Worm (Caenorhabditis elegans) whole organism, early embryonic: ENCODE measurements around the gene pgp-3.

ENCODE experiments used
- B0310.2 ChIP-seq: sonication (generic microtip); optimal IDR thresholded peaks from 2 replicates; lab custom pipeline; 2016; ENCODE audit warnings: mild to moderate bottlenecking, missing genetic modification characterization, missing compliant biosample characterization
- F13C5.2 ChIP-seq: sonication (generic microtip); optimal IDR thresholded peaks from 2 replicates; lab custom pipeline; 2017; ENCODE audit warnings: mild to moderate bottlenecking, missing genetic modification characterization, inconsistent platforms, missing compliant biosample characterization
- aly-1 ChIP-seq: sonication (generic microtip); optimal IDR thresholded peaks from 2 replicates; lab custom pipeline; 2016; ENCODE audit warnings: missing genetic modification characterization, missing compliant biosample characterization
- ama-1 ChIP-seq: fragments of 150-350 bp; optimal IDR thresholded peaks from 2 replicates; lab custom pipeline; 2014
- ceh-13 ChIP-seq: fragments of 200-800 bp; sonication (Bioruptor generic); optimal IDR thresholded peaks from 2 replicates; lab custom pipeline; 2018; ENCODE audit warnings: mild to moderate bottlenecking, missing genetic modification characterization, missing compliant biosample characterization
- ceh-36 ChIP-seq: sonication (generic microtip); optimal IDR thresholded peaks from 2 replicates; lab custom pipeline; 2016; ENCODE audit warnings: missing genetic modification characterization, inconsistent platforms, missing compliant biosample characterization
- ets-7 ChIP-seq: sonication (generic microtip); optimal IDR thresholded peaks from 2 replicates; lab custom pipeline; 2016; ENCODE audit warnings: missing genotype, missing genetic modification characterization, missing compliant biosample characterization
- flt-1 ChIP-seq: fragments of 200-800 bp; sonication (Bioruptor generic); IDR thresholded peaks from 2 replicates; pipeline ENCODE4 v1.3.6; 2022; ENCODE audit warnings: missing genetic modification characterization, missing compliant biosample characterization
- hmbx-1 ChIP-seq: sonication (generic microtip); optimal IDR thresholded peaks from 2 replicates; lab custom pipeline; 2016; ENCODE audit warnings: mild to moderate bottlenecking, missing genetic modification characterization, missing compliant biosample characterization
- hmg-4 ChIP-seq: fragments of 200-800 bp; sonication (Bioruptor generic); optimal IDR thresholded peaks from 2 replicates; lab custom pipeline; 2018; ENCODE audit warnings: mild to moderate bottlenecking, missing genetic modification characterization, missing compliant biosample characterization
- hnd-1 ChIP-seq: sonication (generic microtip); optimal IDR thresholded peaks from 2 replicates; lab custom pipeline; 2016; ENCODE audit warnings: missing genetic modification characterization, missing compliant biosample characterization
- pes-1 ChIP-seq: fragments of 200-800 bp; sonication (Bioruptor generic); IDR thresholded peaks from 2 replicates; pipeline ENCODE4 v1.3.6; 2022; ENCODE audit warnings: missing genetic modification reagents, missing genetic modification characterization, missing compliant biosample characterization
- scrt-1 ChIP-seq: fragments of 200-800 bp; sonication (Bioruptor generic); IDR thresholded peaks from 2 replicates; pipeline ENCODE4 v1.3.6; 2022; ENCODE audit warnings: missing genetic modification characterization, missing compliant biosample characterization
- sea-1 ChIP-seq: fragments of 200-800 bp; sonication (Bioruptor generic); conservative IDR thresholded peaks from 2 replicates; pipeline ENCODE4 v1.3.6; 2022; ENCODE audit warnings: missing genetic modification characterization, missing compliant biosample characterization
- tbx-11 ChIP-seq: fragments of 200-800 bp; sonication (Bioruptor generic); IDR thresholded peaks from 2 replicates; pipeline ENCODE4 v1.3.6; 2022; ENCODE audit warnings: missing genetic modification characterization, missing compliant biosample characterization
- tbx-37 ChIP-seq: fragments of 200-800 bp; sonication (Bioruptor generic); conservative IDR thresholded peaks from 2 replicates; pipeline ENCODE4 v1.3.6; 2022; ENCODE audit warnings: missing genetic modification reagents, missing genetic modification characterization, missing compliant biosample characterization
- tra-4 ChIP-seq: sonication (generic microtip); optimal IDR thresholded peaks from 2 replicates; lab custom pipeline; 2017; ENCODE audit warnings: missing genetic modification characterization, missing compliant biosample characterization

The pgp-3 gene

DNA sequence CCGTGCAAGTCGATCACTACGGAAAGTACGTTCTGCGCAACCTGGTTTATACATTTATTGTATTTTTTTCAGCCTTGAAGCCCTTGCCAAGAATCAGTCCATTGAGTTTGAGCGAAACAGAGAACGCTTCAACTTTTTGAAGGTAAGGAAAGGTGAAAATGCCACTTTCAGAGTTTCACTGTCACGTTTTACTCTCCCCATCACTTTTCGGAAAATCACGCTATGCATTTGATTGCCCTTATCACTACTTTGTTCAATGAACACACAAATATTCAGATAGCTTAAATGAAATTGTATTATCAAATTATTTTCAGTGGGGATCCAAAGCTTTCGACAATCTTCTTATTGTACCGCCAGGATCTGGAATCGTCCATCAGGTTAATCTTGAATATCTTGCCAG, 11.5 kb upstream of the pgp-3 start:
- no peak for TF ChIP-seq ama-1
- TF ChIP-seq tra-4 (tag; lab: Kevin White, UChicago): no peak
- no peak for TF ChIP-seq aly-1 (tag; lab: Kevin White, UChicago)
- TF ChIP-seq tbx-11 (GFP tag; lab: Robert Waterston, UW): no peak
- TF ChIP-seq hmg-4 (GFP tag; lab: Kevin White, UChicago): no peak
- no peak for TF ChIP-seq flt-1 (GFP tag; lab: Robert Waterston, UW)
- TF ChIP-seq hnd-1 (tag; lab: Kevin White, UChicago): no peak
- TF ChIP-seq pes-1: no peak
- TF ChIP-seq sea-1 (GFP tag; lab: Robert Waterston, UW): no peak
- no peak for TF ChIP-seq tbx-37
- no peak for TF ChIP-seq B0310.2 (tag; lab: Kevin White, UChicago)
- no peak for TF ChIP-seq F13C5.2 (tag; lab: Kevin White, UChicago)
- no peak for TF ChIP-seq scrt-1 (GFP tag; lab: Robert Waterston, UW)
- no peak for TF ChIP-seq ets-7
- TF ChIP-seq ceh-36: no peak
- no peak for TF ChIP-seq hmbx-1 (tag; lab: Kevin White, UChicago)

DNA sequence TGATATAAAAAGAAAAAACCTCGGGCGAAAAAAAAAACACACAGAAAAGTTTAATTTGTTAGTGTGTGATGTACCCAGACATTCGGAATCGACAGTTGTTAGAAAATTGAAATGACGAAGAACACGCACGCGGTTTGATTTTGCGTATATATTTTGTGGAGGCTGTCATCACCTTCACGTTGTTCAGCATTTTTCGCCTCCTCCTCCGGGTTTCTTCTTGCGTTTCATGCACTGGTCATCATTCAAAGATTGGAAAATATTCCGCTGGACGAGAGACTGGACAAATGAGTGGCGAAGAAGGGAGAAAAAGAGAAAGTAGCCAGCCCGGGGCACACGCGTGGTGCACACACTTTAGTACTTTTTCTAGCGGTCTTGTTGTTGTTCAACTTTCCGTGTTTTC, 7.1 kb upstream of the pgp-3 start:
- TF ChIP-seq sea-1 (GFP tag; lab: Robert Waterston, UW) (no peak), ceh-36 (no peak), B0310.2 (tag; lab: Kevin White, UChicago) (no peak), aly-1 (tag; lab: Kevin White, UChicago) (no peak), scrt-1 (GFP tag; lab: Robert Waterston, UW) (no peak), ets-7 (no peak), ceh-13 (GFP tag; lab: Kevin White, UChicago) (no peak), hmg-4 (GFP tag; lab: Kevin White, UChicago) (no peak), hmbx-1 (tag; lab: Kevin White, UChicago) (no peak), flt-1 (GFP tag; lab: Robert Waterston, UW) (no peak), tbx-37 (no peak), ama-1 (no peak), F13C5.2 (tag; lab: Kevin White, UChicago) (no peak)

DNA sequence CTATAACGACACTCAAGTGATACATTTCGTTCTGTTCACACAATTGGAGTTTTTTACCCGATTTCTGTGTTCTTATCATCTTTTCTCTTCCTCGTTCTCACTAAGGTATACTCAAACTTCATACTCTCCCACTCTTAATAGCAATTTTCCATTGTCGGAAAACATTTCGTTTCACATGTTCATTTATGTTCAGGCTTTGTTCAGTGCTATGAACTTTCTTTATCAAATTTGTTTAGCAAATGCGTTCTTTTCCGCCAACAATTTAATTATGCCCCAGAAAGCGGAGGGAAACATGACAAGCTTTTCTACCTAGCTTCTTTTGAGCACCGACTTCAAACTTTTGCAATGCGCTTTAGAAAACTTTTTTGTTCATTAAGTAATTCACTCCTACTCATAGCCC, 6.5 kb upstream of the pgp-3 start:
- no peak for TF ChIP-seq hnd-1 (tag; lab: Kevin White, UChicago)
- no peak for TF ChIP-seq ceh-13 (GFP tag; lab: Kevin White, UChicago)
- no peak for TF ChIP-seq hmbx-1 (tag; lab: Kevin White, UChicago)
- TF ChIP-seq ceh-36: no peak
- TF ChIP-seq tbx-11 (GFP tag; lab: Robert Waterston, UW): no peak
- no peak for TF ChIP-seq tbx-37
- TF ChIP-seq tra-4 (tag; lab: Kevin White, UChicago): no peak
- no peak for TF ChIP-seq B0310.2 (tag; lab: Kevin White, UChicago)
- no peak for TF ChIP-seq hmg-4 (GFP tag; lab: Kevin White, UChicago)
- TF ChIP-seq aly-1 (tag; lab: Kevin White, UChicago): no peak
- TF ChIP-seq scrt-1 (GFP tag; lab: Robert Waterston, UW): no peak

DNA sequence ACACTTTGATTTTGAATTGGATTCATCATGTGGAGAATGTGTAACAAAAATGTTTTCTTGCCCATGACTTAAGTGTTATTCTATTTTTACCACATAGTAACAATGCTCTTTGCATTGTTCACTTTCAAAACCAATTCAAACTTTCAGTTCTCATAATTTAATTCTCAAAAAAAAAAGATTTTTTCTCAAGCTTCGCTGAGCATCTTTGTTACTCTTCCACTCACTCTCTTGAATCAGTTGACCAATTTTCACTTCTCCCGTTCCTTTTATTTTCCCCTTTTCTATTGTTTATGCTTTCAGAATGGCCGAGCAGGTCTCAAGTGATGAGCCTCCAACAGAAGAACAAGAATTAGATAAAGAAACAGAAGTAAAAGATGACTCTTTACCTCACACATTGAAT, 5.8 kb upstream of the pgp-3 start, which contains the start of gene oct-2:
Gene oct-2, plus strand, starts transcription at position 301 of the 400 bp plus-strand sequence.
- TF ChIP-seq tra-4 (tag; lab: Kevin White, UChicago) (no peak), flt-1 (GFP tag; lab: Robert Waterston, UW) (no peak), scrt-1 (GFP tag; lab: Robert Waterston, UW) (no peak), ceh-13 (GFP tag; lab: Kevin White, UChicago) (no peak), sea-1 (GFP tag; lab: Robert Waterston, UW) (no peak), ets-7 (no peak), tbx-11 (GFP tag; lab: Robert Waterston, UW) (no peak), hnd-1 (tag; lab: Kevin White, UChicago) (no peak), B0310.2 (tag; lab: Kevin White, UChicago) (no peak), hmg-4 (GFP tag; lab: Kevin White, UChicago) (no peak), tbx-37 (no peak), hmbx-1 (tag; lab: Kevin White, UChicago) (no peak), F13C5.2 (tag; lab: Kevin White, UChicago) (no peak), pes-1 (no peak), aly-1 (tag; lab: Kevin White, UChicago) (no peak)

DNA sequence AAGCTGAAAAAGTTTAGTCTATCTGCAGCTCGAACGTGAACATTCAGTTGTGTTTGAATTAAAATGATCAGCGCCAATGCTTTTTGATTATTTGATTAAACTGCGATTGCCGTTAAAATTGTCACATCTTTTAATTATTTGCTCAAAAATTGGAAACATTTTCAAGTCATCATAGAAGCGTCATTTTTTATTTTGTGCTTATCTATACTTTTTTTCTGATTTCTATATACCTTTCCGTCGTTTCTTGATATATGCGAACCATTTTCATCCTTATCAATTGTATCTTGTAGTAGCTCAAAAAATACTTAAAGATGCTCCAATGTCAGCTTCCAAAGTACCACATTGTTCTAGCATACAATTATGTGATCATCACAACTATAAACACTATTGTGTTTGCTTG, 668 bp upstream of the pgp-3 start:
- TF ChIP-seq flt-1 (GFP tag; lab: Robert Waterston, UW): no peak
- no peak for TF ChIP-seq ets-7
- no peak for TF ChIP-seq F13C5.2 (tag; lab: Kevin White, UChicago)
- no peak for TF ChIP-seq ceh-13 (GFP tag; lab: Kevin White, UChicago)
- TF ChIP-seq pes-1: no peak
- no peak for TF ChIP-seq hnd-1 (tag; lab: Kevin White, UChicago)
- no peak for TF ChIP-seq B0310.2 (tag; lab: Kevin White, UChicago)
- TF ChIP-seq hmbx-1 (tag; lab: Kevin White, UChicago): no peak
- TF ChIP-seq hmg-4 (GFP tag; lab: Kevin White, UChicago): no peak
- no peak for TF ChIP-seq scrt-1 (GFP tag; lab: Robert Waterston, UW)
- TF ChIP-seq ama-1: no peak
- no peak for TF ChIP-seq aly-1 (tag; lab: Kevin White, UChicago)
- TF ChIP-seq sea-1 (GFP tag; lab: Robert Waterston, UW): no peak
- no peak for TF ChIP-seq tbx-11 (GFP tag; lab: Robert Waterston, UW)
- TF ChIP-seq tbx-37: no peak

DNA sequence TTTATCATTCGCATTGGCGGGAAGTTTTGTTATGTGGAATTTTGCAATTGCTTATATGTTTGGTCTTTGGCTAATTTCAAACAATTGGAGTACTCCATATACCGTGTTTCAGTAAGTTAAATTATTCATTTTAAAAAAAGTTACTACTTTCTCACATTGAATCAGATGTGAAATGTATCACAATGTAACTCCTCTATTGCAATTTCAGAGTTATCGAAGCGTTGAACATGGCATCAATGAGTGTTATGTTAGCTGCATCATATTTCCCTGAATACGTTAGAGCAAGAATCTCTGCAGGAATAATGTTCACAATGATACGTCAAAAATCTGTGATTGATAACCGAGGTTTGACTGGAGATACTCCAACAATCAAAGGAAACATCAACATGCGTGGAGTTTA, 3.9 kb downstream of the pgp-3 start:
- no peak for TF ChIP-seq sea-1 (GFP tag; lab: Robert Waterston, UW)
- TF ChIP-seq B0310.2 (tag; lab: Kevin White, UChicago): no peak
- no peak for TF ChIP-seq pes-1
- TF ChIP-seq tra-4 (tag; lab: Kevin White, UChicago): no peak
- TF ChIP-seq ceh-13 (GFP tag; lab: Kevin White, UChicago): no peak

DNA sequence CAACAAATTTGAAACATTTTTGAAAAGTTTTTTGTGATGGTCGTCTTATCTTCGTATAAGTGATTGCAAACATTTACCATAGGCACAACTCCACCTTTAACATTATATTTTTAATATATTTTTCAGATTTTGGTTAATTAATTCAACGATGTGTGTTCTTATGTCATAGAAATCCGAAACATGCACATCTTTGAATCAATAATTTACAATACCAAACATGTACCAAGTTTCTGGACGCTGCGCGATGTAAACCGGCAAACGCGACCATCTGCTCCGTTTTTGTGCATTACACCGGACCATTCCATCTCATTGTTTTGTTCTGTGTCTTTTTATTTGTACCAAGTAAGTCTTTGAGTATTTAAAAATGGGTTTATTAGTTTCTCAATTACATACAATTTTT, 5.6 kb downstream of the pgp-3 start, which contains the start of gene pgp-4:
Gene pgp-4, plus strand, starts transcription at position 301 of the 400 bp plus-strand sequence.
- TF ChIP-seq hmg-4 (GFP tag; lab: Kevin White, UChicago) (no peak), ceh-13 (GFP tag; lab: Kevin White, UChicago) (no peak), tra-4 (tag; lab: Kevin White, UChicago) (no peak), hmbx-1 (tag; lab: Kevin White, UChicago) (no peak), sea-1 (GFP tag; lab: Robert Waterston, UW) (no peak), tbx-37 (no peak), flt-1 (GFP tag; lab: Robert Waterston, UW) (no peak), scrt-1 (GFP tag; lab: Robert Waterston, UW) (no peak), ceh-36 (no peak)
